Worm (Caenorhabditis elegans) whole organism, young adult: ENCODE results near the gene ZK622.4.

Experiments used
- B0019.2 ChIP-seq: fragments of 200-800 bp; sonication (Bioruptor generic); conservative IDR thresholded peaks from 2 replicates; pipeline ENCODE4 v1.3.6; 2022; ENCODE audit warnings: missing genetic modification reagents, missing genetic modification characterization, missing compliant biosample characterization
- B0336.3 ChIP-seq: fragments of 200-800 bp; sonication (Bioruptor generic); IDR thresholded peaks from 2 replicates; pipeline ENCODE4 v1.3.6; 2022; ENCODE audit warnings: missing genetic modification characterization, missing compliant biosample characterization
- C17E4.6 ChIP-seq: fragments of 200-800 bp; sonication (Bioruptor generic); IDR thresholded peaks from 2 replicates; pipeline ENCODE4 v1.3.6; 2022; ENCODE audit warnings: missing genetic modification reagents, missing genetic modification characterization, missing compliant biosample characterization
- D2030.7 ChIP-seq: fragments of 200-800 bp; sonication (Bioruptor generic); IDR thresholded peaks from 2 replicates; pipeline ENCODE4 v1.3.6; 2022; ENCODE audit warnings: missing genetic modification reagents, missing genetic modification characterization, missing compliant biosample characterization
- F33H1.4 ChIP-seq: fragments of 200-800 bp; sonication (Bioruptor generic); IDR thresholded peaks from 2 replicates; pipeline ENCODE4 v1.3.6; 2022; ENCODE audit warnings: missing genetic modification reagents, missing genetic modification characterization, missing compliant biosample characterization
- F49E8.2 ChIP-seq: sonication (generic microtip); optimal IDR thresholded peaks from 3 replicates; lab custom pipeline; 2017; ENCODE audit warnings: missing genetic modification characterization, mild to moderate bottlenecking, missing compliant biosample characterization, antibody characterized with exemption, moderate library complexity; ENCODE audit not compliant: insufficient read depth
- F57A8.1 ChIP-seq: fragments of 200-800 bp; sonication (Bioruptor generic); optimal IDR thresholded peaks from 2 replicates; lab custom pipeline; 2018; ENCODE audit warnings: mild to moderate bottlenecking, missing genetic modification characterization, moderate library complexity, missing compliant biosample characterization
- Y53F4B.3 ChIP-seq: fragments of 200-800 bp; sonication (Bioruptor generic); IDR thresholded peaks from 2 replicates; pipeline ENCODE4 v1.3.6; 2022; ENCODE audit warnings: missing genetic modification reagents, missing genetic modification characterization, missing compliant biosample characterization
- Y56A3A.18 ChIP-seq: fragments of 200-800 bp; sonication (Bioruptor generic); IDR thresholded peaks from 2 replicates; pipeline ENCODE4 v1.3.6; 2022; ENCODE audit warnings: missing genetic modification reagents, missing genetic modification characterization, missing compliant biosample characterization
- ZK185.1 ChIP-seq: sonication (generic microtip); optimal IDR thresholded peaks from 2 replicates; lab custom pipeline; 2016; ENCODE audit warnings: mild to moderate bottlenecking, missing genetic modification characterization, missing compliant biosample characterization; ENCODE audit not compliant: poor library complexity, severe bottlenecking
- ama-1 ChIP-seq, 3 experiments: fragments of 150-350 bp in 1 of 3; sonication (generic microtip) in 2 of 3; optimal IDR thresholded peaks; 2 replicates each; lab custom pipeline; 2014 to 2018; ENCODE audit warnings: missing biosample characterization in 2 of 3, missing genetic modification characterization in 2 of 3, missing genetic modification reagents in 2 of 3
- aptf-3 ChIP-seq: fragments of 200-800 bp; sonication (Bioruptor generic); IDR thresholded peaks from 2 replicates; pipeline ENCODE4 v1.3.6; 2022; ENCODE audit warnings: missing genetic modification characterization, missing compliant biosample characterization
- attf-5 ChIP-seq: fragments of 200-800 bp; sonication (Bioruptor generic); optimal IDR thresholded peaks from 2 replicates; lab custom pipeline; 2018; ENCODE audit warnings: mild to moderate bottlenecking, missing genetic modification characterization, missing compliant biosample characterization
- attf-6 ChIP-seq: fragments of 200-800 bp; sonication (Bioruptor generic); IDR thresholded peaks from 2 replicates; pipeline ENCODE4 v1.3.6; 2022; ENCODE audit warnings: missing genetic modification reagents, missing genetic modification characterization, missing compliant biosample characterization
- cebp-2 ChIP-seq: fragments of 200-800 bp; sonication (Bioruptor generic); IDR thresholded peaks from 2 replicates; pipeline ENCODE4 v1.3.6; 2022; ENCODE audit warnings: missing genetic modification characterization, missing compliant biosample characterization
- ceh-100 ChIP-seq: fragments of 200-800 bp; sonication (Bioruptor generic); IDR thresholded peaks from 2 replicates; pipeline ENCODE4 v1.3.6; 2022; ENCODE audit warnings: missing genetic modification reagents, missing genetic modification characterization, missing compliant biosample characterization
- ceh-27 ChIP-seq: fragments of 200-800 bp; sonication (Bioruptor generic); optimal IDR thresholded peaks from 2 replicates; lab custom pipeline; 2018; ENCODE audit warnings: mild to moderate bottlenecking, missing genetic modification characterization, moderate library complexity, missing compliant biosample characterization
- ceh-91 ChIP-seq: fragments of 200-800 bp; sonication (Bioruptor generic); IDR thresholded peaks from 2 replicates; pipeline ENCODE4 v1.3.6; 2022; ENCODE audit warnings: missing genetic modification reagents, missing genetic modification characterization, missing compliant biosample characterization
- dpff-1 ChIP-seq: sonication (generic microtip); optimal IDR thresholded peaks from 2 replicates; lab custom pipeline; 2017; ENCODE audit warnings: mild to moderate bottlenecking, missing genetic modification characterization, missing compliant biosample characterization
- egl-18 ChIP-seq: fragments of 200-800 bp; sonication (Bioruptor generic); IDR thresholded peaks from 2 replicates; pipeline ENCODE4 v1.3.6; 2022; ENCODE audit warnings: missing genetic modification reagents, missing genetic modification characterization, missing compliant biosample characterization
- ekl-4 ChIP-seq: fragments of 200-800 bp; sonication (Bioruptor generic); IDR thresholded peaks from 2 replicates; pipeline ENCODE4 v1.3.6; 2022; ENCODE audit warnings: missing genetic modification reagents, missing genetic modification characterization, missing compliant biosample characterization
- gei-17 ChIP-seq: fragments of 200-800 bp; sonication (Bioruptor generic); optimal IDR thresholded peaks from 2 replicates; lab custom pipeline; 2018; ENCODE audit warnings: mild to moderate bottlenecking, missing genetic modification characterization, missing compliant biosample characterization
- hlh-12 ChIP-seq: sonication (generic microtip); optimal IDR thresholded peaks from 2 replicates; lab custom pipeline; 2016; ENCODE audit warnings: missing genetic modification characterization, missing compliant biosample characterization
- hlh-26 ChIP-seq: fragments of 200-800 bp; sonication (Bioruptor generic); conservative IDR thresholded peaks from 2 replicates; pipeline ENCODE4 v1.3.6; 2022; ENCODE audit warnings: missing genetic modification reagents, missing genetic modification characterization, missing compliant biosample characterization
- hmg-20 ChIP-seq: fragments of 200-800 bp; sonication (Bioruptor generic); IDR thresholded peaks from 2 replicates; pipeline ENCODE4 v1.3.6; 2022; ENCODE audit warnings: missing genetic modification reagents, missing genetic modification characterization, missing compliant biosample characterization
- let-526 ChIP-seq: fragments of 200-800 bp; sonication (Bioruptor generic); IDR thresholded peaks from 2 replicates; pipeline ENCODE4 v1.3.6; 2022; ENCODE audit warnings: missing genetic modification reagents, missing genetic modification characterization, missing compliant biosample characterization
- lin-26 ChIP-seq: fragments of 200-800 bp; sonication (Bioruptor generic); IDR thresholded peaks from 2 replicates; pipeline ENCODE4 v1.3.6; 2022; ENCODE audit warnings: missing genetic modification reagents, missing genetic modification characterization, missing compliant biosample characterization
- lin-40 ChIP-seq: sonication (generic microtip); optimal IDR thresholded peaks from 2 replicates; lab custom pipeline; 2016; ENCODE audit warnings: missing genetic modification characterization, mild to moderate bottlenecking, missing compliant biosample characterization, missing genotype, missing genetic modification reagents
- lir-1 ChIP-seq: fragments of 200-800 bp; sonication (Bioruptor generic); conservative IDR thresholded peaks from 2 replicates; pipeline ENCODE4 v1.3.6; 2022; ENCODE audit warnings: missing genetic modification reagents, missing genetic modification characterization, missing compliant biosample characterization
- lsl-1 ChIP-seq: fragments of 200-800 bp; sonication (Bioruptor generic); optimal IDR thresholded peaks from 2 replicates; lab custom pipeline; 2018; ENCODE audit warnings: mild to moderate bottlenecking, missing genetic modification characterization, moderate library complexity, missing compliant biosample characterization
- lsy-27 ChIP-seq: sonication (generic microtip); optimal IDR thresholded peaks from 2 replicates; lab custom pipeline; 2017; ENCODE audit warnings: missing genetic modification characterization, mild to moderate bottlenecking, missing compliant biosample characterization, antibody characterized with exemption, missing genotype, borderline replicate concordance; ENCODE audit not compliant: insufficient read depth
- nfya-2 ChIP-seq: fragments of 200-800 bp; sonication (Bioruptor generic); IDR thresholded peaks from 2 replicates; pipeline ENCODE4 v1.3.6; 2022; ENCODE audit warnings: missing genetic modification reagents, missing genetic modification characterization, missing compliant biosample characterization
- nfyb-1 ChIP-seq: fragments of 200-800 bp; sonication (Bioruptor generic); IDR thresholded peaks from 2 replicates; pipeline ENCODE4 v1.3.6; 2022; ENCODE audit warnings: missing genetic modification reagents, missing genetic modification characterization, missing compliant biosample characterization
- nhr-120 ChIP-seq: fragments of 200-800 bp; sonication (Bioruptor generic); IDR thresholded peaks from 2 replicates; pipeline ENCODE4 v1.3.6; 2022; ENCODE audit warnings: missing genetic modification characterization, missing compliant biosample characterization
- nhr-179 ChIP-seq: sonication (generic microtip); optimal IDR thresholded peaks from 2 replicates; lab custom pipeline; 2016; ENCODE audit warnings: mild to moderate bottlenecking, missing genetic modification characterization, missing compliant biosample characterization
- nhr-27 ChIP-seq: fragments of 200-800 bp; sonication (Bioruptor generic); optimal IDR thresholded peaks from 2 replicates; lab custom pipeline; 2018; ENCODE audit warnings: mild to moderate bottlenecking, missing genetic modification characterization, moderate library complexity, missing compliant biosample characterization
- nhr-80 ChIP-seq: sonication (generic microtip); optimal IDR thresholded peaks from 2 replicates; lab custom pipeline; 2016; ENCODE audit warnings: missing genetic modification characterization, missing compliant biosample characterization
- pbrm-1 ChIP-seq: fragments of 200-800 bp; sonication (Bioruptor generic); IDR thresholded peaks from 2 replicates; pipeline ENCODE4 v1.3.6; 2022; ENCODE audit warnings: missing genetic modification reagents, missing genetic modification characterization, missing compliant biosample characterization
- sdz-38 ChIP-seq: sonication (generic microtip); optimal IDR thresholded peaks from 2 replicates; lab custom pipeline; 2016; ENCODE audit warnings: missing genotype, missing genetic modification characterization, missing compliant biosample characterization
- snpc-1.1 ChIP-seq: sonication (generic microtip); optimal IDR thresholded peaks from 2 replicates; lab custom pipeline; 2017; ENCODE audit warnings: missing genetic modification characterization, mild to moderate bottlenecking, missing compliant biosample characterization, antibody characterized with exemption, moderate library complexity, missing genotype, missing genetic modification reagents; ENCODE audit not compliant: insufficient read depth
- snpc-3.4 ChIP-seq: sonication (generic microtip); optimal IDR thresholded peaks from 2 replicates; lab custom pipeline; 2017; ENCODE audit warnings: missing genetic modification characterization, mild to moderate bottlenecking, missing compliant biosample characterization, antibody characterized with exemption, moderate library complexity, missing genotype, missing genetic modification reagents
- tbx-9 ChIP-seq: sonication (generic microtip); optimal IDR thresholded peaks from 2 replicates; lab custom pipeline; 2016; ENCODE audit warnings: borderline replicate concordance, missing genetic modification characterization, inconsistent platforms, missing compliant biosample characterization
- unc-62 ChIP-seq: fragments of 150-350 bp; optimal IDR thresholded peaks from 2 replicates; lab custom pipeline; 2014; ENCODE audit warnings: missing biosample characterization, missing genetic modification reagents, missing genetic modification characterization
- zim-3 ChIP-seq: sonication (generic microtip); optimal IDR thresholded peaks from 2 replicates; lab custom pipeline; 2017; ENCODE audit warnings: mild to moderate bottlenecking, missing genetic modification characterization, moderate library complexity, missing compliant biosample characterization
- ztf-18 ChIP-seq: sonication (generic microtip); optimal IDR thresholded peaks from 2 replicates; lab custom pipeline; 2016; ENCODE audit warnings: missing genotype, mild to moderate bottlenecking, missing genetic modification characterization, missing compliant biosample characterization
- ztf-26 ChIP-seq: sonication (generic microtip); optimal IDR thresholded peaks from 2 replicates; lab custom pipeline; 2017; ENCODE audit warnings: missing genetic modification characterization, missing compliant biosample characterization
- ztf-28 ChIP-seq: fragments of 200-800 bp; sonication (Bioruptor generic); IDR thresholded peaks from 2 replicates; pipeline ENCODE4 v1.3.6; 2022; ENCODE audit warnings: missing genetic modification reagents, missing genetic modification characterization, missing compliant biosample characterization

ZK622.4 gene

ce11 chrII:5293287-5293850, 867 bp downstream of the ZK622.4 start, which contains the start of gene ZK622.1 (continued):
- TF ChIP-seq B0336.3 (GFP tag; lab: Robert Waterston, UW) (no peak), ekl-4 (GFP tag; lab: Robert Waterston, UW) (peak; percentile 76; the same call in 1 of the 2 replicates), attf-6 (GFP tag; lab: Robert Waterston, UW) (0 out of 2 replicates have a peak, but pooled peaks have one; percentile 51), nhr-120 (GFP tag; lab: Robert Waterston, UW) (no peak), lsy-27 (tag; lab: Kevin White, UChicago) (no peak), aptf-3 (GFP tag; lab: Robert Waterston, UW) (no peak), egl-18 (no peak), nhr-27 (tag; lab: Kevin White, UChicago) (no peak), let-526 (GFP tag; lab: Robert Waterston, UW) (peak; percentile 71), attf-5 (GFP tag; lab: Kevin White, UChicago) (peak; percentile 9), nhr-179 (tag; lab: Kevin White, UChicago) (no peak), ama-1 (optimal IDR thresholded peaks at IDR 0.05; lab: Kevin White, UChicago) (no peak), ama-1 (GFP tag; optimal IDR thresholded peaks at IDR 0.05; lab: Kevin White, UChicago) (no peak), lin-26 (GFP tag; lab: Robert Waterston, UW) (peak; percentile 81; the same call in 1 of the 2 replicates), Y56A3A.18 (GFP tag; lab: Robert Waterston, UW) (peak; percentile 70; the same call in 1 of the 2 replicates), cebp-2 (GFP tag; lab: Robert Waterston, UW) (no peak), hlh-26 (no peak), lir-1 (GFP tag; lab: Robert Waterston, UW) (no peak), sdz-38 (no peak), nhr-80 (tag; lab: Kevin White, UChicago) (no peak), snpc-3.4 (tag; lab: Kevin White, UChicago) (no peak), pbrm-1 (GFP tag; lab: Robert Waterston, UW) (peak; percentile 59; the same call in 1 of the 2 replicates), nfyb-1 (0 out of 2 replicates have a peak, but pooled peaks have one; percentile 53), unc-62 (GFP tag; lab: Kevin White, UChicago) (no peak), ceh-27 (peak; percentile 55), zim-3 (peak; percentile 50), F49E8.2 (tag; lab: Kevin White, UChicago) (no peak), D2030.7 (GFP tag; lab: Robert Waterston, UW) (peak; percentile 63), ztf-26 (tag; lab: Kevin White, UChicago) (no peak), hmg-20 (GFP tag; lab: Robert Waterston, UW) (0 out of 2 replicates have a peak, but pooled peaks have one; percentile 33), dpff-1 (tag; lab: Kevin White, UChicago) (no peak), B0019.2 (no peak), F57A8.1 (GFP tag; lab: Kevin White, UChicago) (peak; percentile 16), snpc-1.1 (tag; lab: Kevin White, UChicago) (no peak), ceh-91 (GFP tag; lab: Robert Waterston, UW) (no peak), C17E4.6 (GFP tag; lab: Robert Waterston, UW) (no peak), hlh-12 (peak; percentile 25), ceh-100 (GFP tag; lab: Robert Waterston, UW) (0 out of 2 replicates have a peak, but pooled peaks have one; percentile 37), ztf-28 (GFP tag; lab: Robert Waterston, UW) (0 out of 2 replicates have a peak, but pooled peaks have one; percentile 54), gei-17 (GFP tag; lab: Kevin White, UChicago) (no peak), lin-40 (tag; lab: Kevin White, UChicago) (peak; percentile 43), ztf-18 (peak; percentile 48), ZK185.1 (tag; lab: Kevin White, UChicago) (peak; percentile 67), tbx-9 (tag; lab: Kevin White, UChicago) (no peak), lsl-1 (GFP tag; lab: Kevin White, UChicago) (no peak), nfya-2 (no peak), F33H1.4 (GFP tag; lab: Robert Waterston, UW) (peak; percentile 23; the same call in 1 of the 2 replicates), Y53F4B.3 (GFP tag; lab: Robert Waterston, UW) (peak; percentile 43; the same call in 1 of the 2 replicates)
